Fruit fly (Drosophila melanogaster): ENCODE results near the gene GABA-B-R1.

DNA sequence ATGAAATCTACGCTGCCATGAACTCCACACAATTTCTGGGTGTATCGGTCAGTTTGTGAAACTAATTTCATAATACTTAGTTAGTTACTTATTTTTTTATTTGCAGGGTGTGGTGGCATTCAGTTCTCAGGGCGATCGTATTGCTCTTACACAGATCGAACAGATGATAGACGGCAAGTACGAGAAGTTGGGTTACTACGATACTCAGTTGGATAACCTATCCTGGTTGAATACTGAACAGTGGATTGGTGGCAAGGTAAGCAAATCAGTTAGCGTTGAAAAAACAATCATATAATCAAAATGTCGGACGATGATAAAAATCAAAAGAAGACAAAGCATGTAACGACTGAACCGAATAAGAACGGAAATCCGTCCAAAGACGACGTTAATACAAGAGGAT, 10.5 kb downstream of the GABA-B-R1 start, which contains the start of gene CG33310:
- no peak for TF ChIP-seq dac (GFP tag; optimal IDR thresholded peaks at IDR 0.05)
- TF ChIP-seq fd85E (GFP tag; optimal IDR thresholded peaks at IDR 0.05): no peak
- no peak for TF ChIP-seq Eip78C (GFP tag)

Measured in whole organism, prepupa.